Fruit fly (Drosophila melanogaster): Measurements from ENCODE around the gene CG45076.
A peak's percentile ranks its signal among the peaks of the same experiment; 100 is the strongest.

Gene CG45076

dm6 chr3R:10784058-10784499 is 6.9 kb upstream of the CG45076 start, which contains the start of the genes mRpL37 and Rbp1 (continued):
- TF ChIP-seq Sox102F (GFP tag; optimal IDR thresholded peaks at IDR 0.05), result no peak
- peak; percentile 16; the same call in 1 of the 2 replicates for TF ChIP-seq Gug (GFP tag; IDR thresholded peaks at IDR 0.05)
- TF ChIP-seq Hr39 (GFP tag; optimal IDR thresholded peaks at IDR 0.05), result peak; percentile 72
- TF ChIP-seq CG6854 (GFP tag; optimal IDR thresholded peaks at IDR 0.05), result no peak
- TF ChIP-seq CG10669 (GFP tag; optimal IDR thresholded peaks at IDR 0.05), result no peak
- no peak for TF ChIP-seq CG32006 (GFP tag; optimal IDR thresholded peaks at IDR 0.05)
- TF ChIP-seq spab (GFP tag; optimal IDR thresholded peaks at IDR 0.05), result no peak
- TF ChIP-seq Hr4 (GFP tag; optimal IDR thresholded peaks at IDR 0.05), result peak; percentile 69
- TF ChIP-seq lz (GFP tag; optimal IDR thresholded peaks at IDR 0.05), result peak; percentile 77
- TF ChIP-seq CG16779 (tag; optimal IDR thresholded peaks at IDR 0.05), result no peak
- TF ChIP-seq CG34406 (GFP tag; optimal IDR thresholded peaks at IDR 0.05), result no peak
- TF ChIP-seq Sox15 (GFP tag; optimal IDR thresholded peaks at IDR 0.05), result peak; percentile 67
- TF ChIP-seq Eip78C (GFP tag), result peak; percentile 78
- TF ChIP-seq CG1621 (tag; optimal IDR thresholded peaks at IDR 0.05), result no peak
- no peak for TF ChIP-seq net (GFP tag; optimal IDR thresholded peaks at IDR 0.05)
- no peak for TF ChIP-seq ss (GFP tag; optimal IDR thresholded peaks at IDR 0.05)
- TF ChIP-seq topi (GFP tag; optimal IDR thresholded peaks at IDR 0.05), result peak; percentile 65
- no peak for TF ChIP-seq dac (GFP tag; optimal IDR thresholded peaks at IDR 0.05)
- no peak for TF ChIP-seq CG8319 (GFP tag; optimal IDR thresholded peaks at IDR 0.05)
- TF ChIP-seq vri (GFP tag; optimal IDR thresholded peaks at IDR 0.05), result no peak
- TF ChIP-seq salr (GFP tag; optimal IDR thresholded peaks at IDR 0.05), result no peak
- no peak for TF ChIP-seq achi (GFP tag; optimal IDR thresholded peaks at IDR 0.05)
- TF ChIP-seq OdsH (GFP tag; optimal IDR thresholded peaks at IDR 0.05), result peak; percentile 74
- TF ChIP-seq CG10631 (GFP tag; optimal IDR thresholded peaks at IDR 0.05), result peak; percentile 74
- no peak for TF ChIP-seq CG6163 (GFP tag; IDR thresholded peaks at IDR 0.05)

- TF ChIP-seq achi (GFP tag; optimal IDR thresholded peaks at IDR 0.05) (no peak), fd59A (GFP tag; optimal IDR thresholded peaks at IDR 0.05) (no peak), dac (GFP tag; optimal IDR thresholded peaks at IDR 0.05) (no peak), topi (GFP tag; optimal IDR thresholded peaks at IDR 0.05) (no peak), ss (GFP tag; optimal IDR thresholded peaks at IDR 0.05) (no peak), Gug (GFP tag; IDR thresholded peaks at IDR 0.05) (no peak)
Observed at dm6 chr3R:10782167-10782566, 5.0 kb upstream of the CG45076 start, which contains the start of gene CG42633. Gene CG42633, minus strand, starts transcription at chr3R:10782267.

- TF ChIP-seq ss (GFP tag; optimal IDR thresholded peaks at IDR 0.05) (no peak), cyc (GFP tag; optimal IDR thresholded peaks at IDR 0.05) (no peak), Gug (GFP tag; IDR thresholded peaks at IDR 0.05) (no peak), CG11294 (GFP tag; IDR thresholded peaks at IDR 0.05) (no peak), eg (GFP tag; IDR thresholded peaks at IDR 0.05) (no peak), net (GFP tag; optimal IDR thresholded peaks at IDR 0.05) (no peak), CG11762 (GFP tag; optimal IDR thresholded peaks at IDR 0.05; ENCODE audit: insufficient read depth) (no peak), esn (GFP tag; optimal IDR thresholded peaks at IDR 0.05) (no peak), acj6 (GFP tag; optimal IDR thresholded peaks at IDR 0.05) (no peak), CG10669 (GFP tag; optimal IDR thresholded peaks at IDR 0.05) (no peak), svp (GFP tag) (no peak), CG15336 (GFP tag; IDR thresholded peaks at IDR 0.05) (no peak), CG6808 (GFP tag; optimal IDR thresholded peaks at IDR 0.05) (no peak), Ets21C (GFP tag; optimal IDR thresholded peaks at IDR 0.05) (no peak), CG1621 (tag; optimal IDR thresholded peaks at IDR 0.05) (no peak), dac (GFP tag; optimal IDR thresholded peaks at IDR 0.05) (no peak), CG6276 (GFP tag; optimal IDR thresholded peaks at IDR 0.05) (no peak), CG34406 (GFP tag; optimal IDR thresholded peaks at IDR 0.05) (no peak)
Observed at dm6 chr3R:10780161-10780560, 3.0 kb upstream of the CG45076 start.
